Worm (Caenorhabditis elegans) whole organism, L3 larva: ENCODE results near the gene nlp-50.
"Not testable (repeated sequence)": the region's sequence is repeated elsewhere in the genome, so short reads cannot be mapped to it uniquely, and the experiment has no call there.

Experiments used
- R02D3.7 ChIP-seq: fragments of 150-350 bp; optimal IDR thresholded peaks from 2 replicates; lab custom pipeline; 2014; ENCODE audit warnings: missing biosample characterization, missing genetic modification characterization
- ZK546.5 ChIP-seq: sonication (generic microtip); optimal IDR thresholded peaks from 2 replicates; lab custom pipeline; 2017; ENCODE audit warnings: missing biosample characterization, missing genetic modification characterization
- ceh-28 ChIP-seq: fragments of 150-350 bp; optimal IDR thresholded peaks from 2 replicates; lab custom pipeline; 2014; ENCODE audit warnings: missing biosample characterization, missing genetic modification reagents, missing genetic modification characterization
- daf-12 ChIP-seq: fragments of 150-350 bp; optimal IDR thresholded peaks from 2 replicates; lab custom pipeline; 2014; ENCODE audit warnings: missing biosample characterization, missing genetic modification reagents, missing genetic modification characterization
- egl-27 ChIP-seq: sonication (generic microtip); optimal IDR thresholded peaks from 4 replicates; lab custom pipeline; 2017; ENCODE audit warnings: missing biosample characterization, missing genetic modification reagents, missing genetic modification characterization
- egl-5 ChIP-seq: fragments of 150-350 bp; optimal IDR thresholded peaks from 2 replicates; lab custom pipeline; 2017; ENCODE audit warnings: missing biosample characterization, missing genetic modification reagents, missing genetic modification characterization, inconsistent platforms
- elt-2 ChIP-seq: sonication (generic microtip); optimal IDR thresholded peaks from 2 replicates; lab custom pipeline; 2016; ENCODE audit warnings: missing genetic modification reagents, mild to moderate bottlenecking, missing genetic modification characterization, missing compliant biosample characterization
- elt-3 ChIP-seq, 3 experiments: fragments of 150-350 bp in 1 of 3; sonication (generic microtip) in 2 of 3; optimal IDR thresholded peaks; 2 replicates in 2 of 3; 4 replicates in 1 of 3; lab custom pipeline; 2014 to 2017; ENCODE audit warnings: missing biosample characterization in 3 of 3, missing genetic modification characterization in 3 of 3
- fkh-10 ChIP-seq: sonication (generic microtip); optimal IDR thresholded peaks from 2 replicates; lab custom pipeline; 2017; ENCODE audit warnings: missing biosample characterization, missing genetic modification reagents, missing genetic modification characterization
- fkh-2 ChIP-seq: fragments of 150-350 bp; optimal IDR thresholded peaks from 2 replicates; lab custom pipeline; 2014; ENCODE audit warnings: missing biosample characterization, missing genetic modification reagents, missing genetic modification characterization
- fos-1 ChIP-seq: fragments of 150-350 bp; optimal IDR thresholded peaks from 2 replicates; lab custom pipeline; 2014; ENCODE audit warnings: missing biosample characterization, missing genetic modification characterization
- lin-15B ChIP-seq: fragments of 150-350 bp; optimal IDR thresholded peaks from 2 replicates; lab custom pipeline; 2014; ENCODE audit warnings: missing biosample characterization, missing genetic modification characterization
- lsy-12 ChIP-seq: sonication (generic microtip); optimal IDR thresholded peaks from 2 replicates; lab custom pipeline; 2016; ENCODE audit warnings: mild to moderate bottlenecking, missing genetic modification characterization, missing compliant biosample characterization
- nfya-1 ChIP-seq: sonication (generic microtip); optimal IDR thresholded peaks from 2 replicates; lab custom pipeline; 2017; ENCODE audit warnings: missing genetic modification characterization, mild to moderate bottlenecking, missing compliant biosample characterization, antibody characterized with exemption, moderate library complexity; ENCODE audit not compliant: insufficient read depth
- nhr-12 ChIP-seq: fragments of 150-350 bp; optimal IDR thresholded peaks from 2 replicates; lab custom pipeline; 2014; ENCODE audit warnings: missing biosample characterization, missing genetic modification characterization
- nhr-23 ChIP-seq: fragments of 150-350 bp; optimal IDR thresholded peaks from 2 replicates; lab custom pipeline; 2014; ENCODE audit warnings: missing biosample characterization, missing genetic modification reagents, missing genetic modification characterization
- nhr-237 ChIP-seq: fragments of 150-350 bp; optimal IDR thresholded peaks from 2 replicates; lab custom pipeline; 2014; ENCODE audit warnings: missing biosample characterization, missing genetic modification characterization
- nhr-25 ChIP-seq: sonication (generic microtip); optimal IDR thresholded peaks from 2 replicates; lab custom pipeline; 2017; ENCODE audit warnings: missing biosample characterization, missing genetic modification characterization
- nhr-28 ChIP-seq: fragments of 150-350 bp; optimal IDR thresholded peaks from 2 replicates; lab custom pipeline; 2014; ENCODE audit warnings: missing biosample characterization, missing genetic modification characterization
- nhr-43 ChIP-seq: sonication (generic microtip); optimal IDR thresholded peaks from 2 replicates; lab custom pipeline; 2016; ENCODE audit warnings: mild to moderate bottlenecking, missing genetic modification characterization, missing compliant biosample characterization; ENCODE audit not compliant: poor library complexity, severe bottlenecking
- pha-4 ChIP-seq: fragments of 150-350 bp; optimal IDR thresholded peaks from 2 replicates; lab custom pipeline; 2014; ENCODE audit warnings: missing biosample characterization, missing genetic modification reagents, missing genetic modification characterization
- pqm-1 ChIP-seq: fragments of 150-350 bp; optimal IDR thresholded peaks from 2 replicates; lab custom pipeline; 2017; ENCODE audit warnings: missing biosample characterization, missing genetic modification characterization, inconsistent platforms
- sea-2 ChIP-seq: fragments of 150-350 bp; sonication (generic microtip); optimal IDR thresholded peaks from 4 replicates; lab custom pipeline; 2014; ENCODE audit warnings: missing biosample characterization, missing genetic modification reagents, missing genetic modification characterization
- skn-1 ChIP-seq: fragments of 150-350 bp; optimal IDR thresholded peaks from 2 replicates; lab custom pipeline; 2014; ENCODE audit warnings: missing biosample characterization, missing genetic modification characterization
- snpc-4 ChIP-seq: fragments of 150-350 bp; optimal IDR thresholded peaks from 2 replicates; lab custom pipeline; 2014; ENCODE audit warnings: missing biosample characterization, missing genetic modification characterization
- tbx-2 ChIP-seq: sonication (generic microtip); optimal IDR thresholded peaks from 2 replicates; lab custom pipeline; 2016; ENCODE audit warnings: mild to moderate bottlenecking, missing genetic modification characterization, missing compliant biosample characterization
- unc-39 ChIP-seq: sonication (generic microtip); optimal IDR thresholded peaks from 4 replicates; lab custom pipeline; 2017; ENCODE audit warnings: missing biosample characterization, missing genetic modification characterization
- zag-1 ChIP-seq: fragments of 150-350 bp; optimal IDR thresholded peaks from 2 replicates; lab custom pipeline; 2014; ENCODE audit warnings: missing biosample characterization, missing genetic modification characterization
- ztf-4 ChIP-seq: fragments of 150-350 bp; optimal IDR thresholded peaks from 2 replicates; lab custom pipeline; 2014; ENCODE audit warnings: missing biosample characterization, missing genetic modification characterization

Gene nlp-50

ce11 chrII:6768014-6768413 is 3.2 kb downstream of the nlp-50 start, which contains the start of gene F41G3.18:
F41G3.18 (plus strand) TSS chrII:6768314.
- peak; percentile 41 for TF ChIP-seq elt-2 (tag; lab: Kevin White, UChicago)
- TF ChIP-seq nhr-28 (tag; lab: Kevin White, UChicago), result no peak
- TF ChIP-seq, all 47 proteins: peak for 1

- TF ChIP-seq lin-15B (tag; lab: Kevin White, UChicago) (no peak), tbx-2 (no peak), sea-2 (GFP tag; lab: Kevin White, UChicago) (no peak), R02D3.7 (no peak), egl-5 (tag; lab: Kevin White, UChicago) (no peak), elt-3 (tag; optimal IDR thresholded peaks at IDR 0.05; lab: Kevin White, UChicago) (no peak), nhr-25 (tag; lab: Kevin White, UChicago) (no peak), unc-39 (tag; lab: Kevin White, UChicago) (no peak), zag-1 (tag; lab: Kevin White, UChicago) (no peak), pqm-1 (tag; lab: Kevin White, UChicago) (no peak), daf-12 (tag; lab: Kevin White, UChicago) (no peak), elt-2 (tag; lab: Kevin White, UChicago) (no peak), ZK546.5 (tag; lab: Kevin White, UChicago) (no peak), skn-1 (no peak), nhr-12 (tag; lab: Kevin White, UChicago) (no peak), fkh-2 (tag; lab: Kevin White, UChicago) (no peak)
Observed at ce11 chrII:6770030-6770429, 5.2 kb downstream of the nlp-50 start.

ce11 chrII:6772482-6772881 is 7.6 kb downstream of the nlp-50 start:
- no peak for TF ChIP-seq nhr-12 (tag; lab: Kevin White, UChicago)
- TF ChIP-seq, all 47 proteins: peak for 0

ce11 chrII:6775076-6775475 is 10.2 kb downstream of the nlp-50 start, which contains the start of gene agr-1:
agr-1 (minus strand) TSS chrII:6775176.
- TF ChIP-seq fkh-10 (GFP tag; lab: Kevin White, UChicago); pqm-1 (tag; lab: Kevin White, UChicago); zag-1 (tag; lab: Kevin White, UChicago): not testable (repeated sequence)

- peak; percentile 23 for TF ChIP-seq tbx-2
- TF ChIP-seq nhr-25 (tag; lab: Kevin White, UChicago), result peak; percentile 7
- no peak for TF ChIP-seq zag-1 (tag; lab: Kevin White, UChicago)
- peak; percentile 1 for TF ChIP-seq egl-5 (tag; lab: Kevin White, UChicago)
- peak; percentile 15 for TF ChIP-seq elt-2 (tag; lab: Kevin White, UChicago)
- no peak for TF ChIP-seq nhr-237
- peak; percentile 30 for TF ChIP-seq lsy-12 (tag; lab: Kevin White, UChicago)
- TF ChIP-seq nfya-1 (tag; lab: Kevin White, UChicago), result peak; percentile 68
- TF ChIP-seq nhr-23 (tag; lab: Kevin White, UChicago), result peak; percentile 65
- peak; percentile 63 for TF ChIP-seq snpc-4 (tag; lab: Kevin White, UChicago)
- peak; percentile 71 for TF ChIP-seq lin-15B (tag; lab: Kevin White, UChicago)
- peak; percentile 72 for TF ChIP-seq pha-4 (tag; lab: Kevin White, UChicago)
- TF ChIP-seq sea-2 (GFP tag; lab: Kevin White, UChicago), result no peak
- peak; percentile 90 for TF ChIP-seq nhr-43 (tag; lab: Kevin White, UChicago)
Observed at ce11 chrII:6776418-6777034, 11.7 kb downstream of the nlp-50 start, which contains the start of gene ssup-72. ssup-72 (plus strand) TSS chrII:6776598.

- TF ChIP-seq egl-27 (tag; lab: Kevin White, UChicago) (no peak), ceh-28 (no peak), fos-1 (tag; lab: Kevin White, UChicago) (no peak), ztf-4 (tag; lab: Kevin White, UChicago) (no peak), zag-1 (tag; lab: Kevin White, UChicago) (no peak)
Observed at ce11 chrII:6779104-6779503, 14.3 kb downstream of the nlp-50 start, which contains the start of gene T13C2.7. T13C2.7 (plus strand) TSS chrII:6779404.
